Worm (Caenorhabditis elegans): Measurements from ENCODE around the gene Y22D7AL.9.

The Y22D7AL.9 gene

DNA sequence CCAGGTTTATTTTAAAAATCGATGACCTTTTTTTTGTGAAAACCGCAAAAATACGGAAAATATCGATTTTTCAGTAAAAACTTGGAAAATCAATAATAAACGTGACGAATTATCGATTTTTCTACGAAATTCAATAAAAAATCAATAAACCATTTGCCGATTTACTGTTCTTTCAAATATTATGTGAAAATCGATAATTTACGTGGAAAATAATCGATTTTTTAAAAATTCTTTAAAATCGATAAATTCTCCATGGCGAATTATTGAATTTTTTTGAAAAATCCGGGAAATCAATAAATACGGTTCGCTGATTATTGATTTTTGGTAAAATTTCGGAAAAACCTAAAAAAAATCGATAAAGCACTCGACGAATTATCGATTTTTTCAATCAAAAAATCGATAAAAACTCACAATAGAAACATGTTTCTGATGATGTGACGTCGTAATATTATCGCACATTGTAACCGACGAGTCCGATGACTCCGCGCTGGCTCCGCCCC lies 29.6 kb downstream of the Y22D7AL.9 start:
- TF ChIP-seq ceh-28 (tag; optimal IDR thresholded peaks at IDR 0.05): peak; percentile 96
- no peak for TF ChIP-seq lin-39 (tag; optimal IDR thresholded peaks at IDR 0.05)

DNA sequence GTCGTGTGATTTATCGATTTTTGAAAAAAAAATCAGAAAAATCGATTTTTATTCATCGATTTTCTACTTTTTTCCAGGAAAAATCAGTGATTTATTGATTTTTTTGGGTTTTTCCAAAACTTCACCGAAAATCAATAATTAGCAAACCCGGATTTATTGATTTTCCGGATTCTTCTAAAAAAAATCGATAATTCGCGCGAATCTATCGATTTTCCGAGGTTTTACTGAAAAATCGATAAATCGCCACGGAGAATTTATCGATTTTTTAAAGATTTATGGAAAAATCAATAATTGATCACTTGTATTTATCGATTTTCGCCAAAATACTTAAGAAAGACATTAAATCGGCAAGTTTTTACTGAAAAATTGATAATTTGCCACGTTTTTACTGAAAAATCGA lies 30.3 kb downstream of the Y22D7AL.9 start:
- TF ChIP-seq ceh-28 (tag; optimal IDR thresholded peaks at IDR 0.05) (peak; percentile 97), ztf-4 (tag; optimal IDR thresholded peaks at IDR 0.05) (no peak)

DNA sequence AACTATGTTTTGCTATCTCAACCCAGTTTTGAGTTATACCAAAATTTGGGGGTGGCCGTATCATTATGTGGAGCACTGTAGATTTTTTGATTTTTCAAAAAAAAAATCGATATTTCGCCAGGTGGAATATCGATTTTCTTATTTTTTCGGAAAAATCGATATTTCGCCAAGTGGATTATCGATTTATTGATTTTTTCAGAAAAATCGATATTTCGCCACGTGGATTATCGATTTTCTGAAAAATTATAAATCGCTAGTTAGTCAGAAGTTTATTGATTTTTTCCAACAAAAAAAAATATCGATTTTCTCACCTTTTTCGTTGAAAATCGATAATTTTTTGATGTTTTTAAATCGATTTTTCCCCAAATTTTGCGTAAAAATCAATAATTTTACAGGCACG lies 33.7 kb downstream of the Y22D7AL.9 start:
- peak; percentile 100 for TF ChIP-seq ceh-28 (tag; optimal IDR thresholded peaks at IDR 0.05)
- no peak for TF ChIP-seq ztf-4 (tag; optimal IDR thresholded peaks at IDR 0.05)
- TF ChIP-seq hmg-11 (tag; optimal IDR thresholded peaks at IDR 0.05): no peak

DNA sequence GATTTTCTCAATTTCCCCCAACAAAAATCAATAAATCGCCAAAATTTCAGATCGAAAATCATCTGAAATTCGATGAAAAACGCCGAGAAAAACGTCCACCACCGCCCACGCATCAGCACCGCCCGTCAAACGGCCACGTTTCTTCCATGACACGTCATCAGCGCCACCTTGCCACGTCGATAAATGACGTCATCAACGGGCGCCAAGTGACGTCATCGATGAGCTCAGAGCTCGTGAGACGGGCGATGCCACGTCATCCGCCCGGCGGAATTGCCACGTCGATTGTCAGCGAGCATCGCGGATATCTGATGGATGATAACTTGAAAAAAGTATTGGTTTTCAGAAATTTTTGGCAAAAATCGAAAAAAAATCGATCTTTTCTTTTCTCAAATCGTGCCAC lies 34.8 kb downstream of the Y22D7AL.9 start:
- no peak for TF ChIP-seq R02D3.7 (tag; optimal IDR thresholded peaks at IDR 0.05)

DNA sequence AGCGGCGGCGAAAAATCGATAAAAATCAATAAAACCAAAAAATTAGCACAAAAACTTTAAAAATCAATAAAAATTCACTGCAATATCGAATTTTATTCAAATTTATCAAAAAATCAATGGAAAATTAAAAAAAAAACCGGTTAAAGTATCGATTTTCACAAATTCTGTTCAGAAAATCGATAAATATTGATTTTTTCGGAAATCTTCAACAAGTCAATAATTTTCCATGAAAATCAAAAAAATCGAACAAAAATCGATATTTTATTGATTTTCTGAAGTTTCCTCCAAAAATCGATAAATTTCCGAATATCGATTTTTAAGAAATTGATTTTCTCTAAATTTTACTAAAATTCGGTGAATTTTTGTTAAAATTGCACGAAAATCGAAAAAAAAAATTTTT lies 35.3 kb downstream of the Y22D7AL.9 start:
- TF ChIP-seq nhr-43 (tag; optimal IDR thresholded peaks at IDR 0.05; ENCODE audit: poor library complexity, severe bottlenecking): no peak
- TF ChIP-seq fkh-10 (GFP tag; optimal IDR thresholded peaks at IDR 0.05): no peak
- no peak for TF ChIP-seq ama-1 (optimal IDR thresholded peaks at IDR 0.05)
- TF ChIP-seq nfya-1 (tag; optimal IDR thresholded peaks at IDR 0.05; ENCODE audit: insufficient read depth): no peak
- no peak for TF ChIP-seq mdl-1 (tag; optimal IDR thresholded peaks at IDR 0.05)
- TF ChIP-seq lin-15B (tag; optimal IDR thresholded peaks at IDR 0.05): no peak
- TF ChIP-seq ceh-28 (tag; optimal IDR thresholded peaks at IDR 0.05): peak; percentile 97

DNA sequence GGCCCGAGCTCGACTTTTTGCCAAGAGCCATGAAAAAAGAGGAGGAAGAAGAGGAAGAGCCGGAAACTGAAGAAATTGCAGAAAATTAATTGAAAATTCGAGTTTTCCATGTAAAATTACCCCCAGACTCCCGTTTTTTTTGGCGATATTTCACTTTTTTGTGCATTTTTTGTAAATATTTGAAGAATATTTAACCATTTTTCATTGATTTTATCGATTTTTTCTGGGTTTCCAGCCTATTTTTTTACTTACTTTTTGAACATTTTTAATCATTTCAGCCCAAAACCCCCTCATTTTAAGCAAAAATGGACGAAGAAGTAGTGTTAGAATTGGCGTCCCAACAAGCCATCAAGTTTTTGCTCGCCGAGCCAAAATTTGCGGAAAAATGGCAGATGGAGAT lies 37.4 kb downstream of the Y22D7AL.9 start, which contains the start of gene Y22D7AL.7:
Y22D7AL.7 (plus strand) TSS at position 301 of the 400 bp plus-strand sequence.
- no peak for TF ChIP-seq fkh-2 (tag; optimal IDR thresholded peaks at IDR 0.05)
- no peak for TF ChIP-seq sea-2 (GFP tag; optimal IDR thresholded peaks at IDR 0.05)
- no peak for TF ChIP-seq lin-15B (tag; optimal IDR thresholded peaks at IDR 0.05)
- TF ChIP-seq lin-39 (tag; optimal IDR thresholded peaks at IDR 0.05): no peak
- TF ChIP-seq unc-62 (GFP tag; optimal IDR thresholded peaks at IDR 0.05): no peak
- no peak for TF ChIP-seq ceh-28 (tag; optimal IDR thresholded peaks at IDR 0.05)
- TF ChIP-seq elt-2 (tag; optimal IDR thresholded peaks at IDR 0.05): no peak

DNA sequence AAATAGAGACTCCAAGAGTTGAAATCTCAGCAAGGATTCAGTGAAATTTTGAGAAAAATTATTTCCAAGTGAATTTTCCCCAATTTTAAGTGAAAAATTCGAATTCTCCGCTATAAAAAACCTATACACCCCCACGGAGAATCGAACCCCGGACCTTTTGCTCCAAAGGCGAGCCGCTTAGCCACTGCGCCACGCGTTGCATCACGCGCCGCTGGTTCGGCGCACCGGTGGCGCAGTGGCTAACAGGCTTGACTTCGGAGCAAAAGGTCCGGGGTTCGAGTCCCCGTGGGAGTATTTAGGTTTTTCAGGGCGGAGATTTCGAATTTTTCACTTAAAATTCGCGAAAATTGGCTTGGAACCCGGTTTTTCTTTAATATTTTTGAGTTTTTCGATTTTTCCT lies 38.2 kb downstream of the Y22D7AL.9 start:
- TF ChIP-seq hmg-11 (tag; optimal IDR thresholded peaks at IDR 0.05) (no peak), unc-62 (GFP tag; optimal IDR thresholded peaks at IDR 0.05) (no peak), nhr-12 (tag; optimal IDR thresholded peaks at IDR 0.05) (no peak), aly-2 (tag; optimal IDR thresholded peaks at IDR 0.05) (no peak), ZK546.5 (tag; optimal IDR thresholded peaks at IDR 0.05) (no peak), fkh-10 (GFP tag; optimal IDR thresholded peaks at IDR 0.05) (no peak), unc-39 (tag; optimal IDR thresholded peaks at IDR 0.05) (no peak), jun-1 (tag; optimal IDR thresholded peaks at IDR 0.05) (no peak), nhr-23 (tag; optimal IDR thresholded peaks at IDR 0.05) (no peak), nhr-11 (tag; optimal IDR thresholded peaks at IDR 0.05) (no peak), ztf-11 (tag; optimal IDR thresholded peaks at IDR 0.05) (no peak), nhr-28 (tag; optimal IDR thresholded peaks at IDR 0.05) (no peak)

DNA sequence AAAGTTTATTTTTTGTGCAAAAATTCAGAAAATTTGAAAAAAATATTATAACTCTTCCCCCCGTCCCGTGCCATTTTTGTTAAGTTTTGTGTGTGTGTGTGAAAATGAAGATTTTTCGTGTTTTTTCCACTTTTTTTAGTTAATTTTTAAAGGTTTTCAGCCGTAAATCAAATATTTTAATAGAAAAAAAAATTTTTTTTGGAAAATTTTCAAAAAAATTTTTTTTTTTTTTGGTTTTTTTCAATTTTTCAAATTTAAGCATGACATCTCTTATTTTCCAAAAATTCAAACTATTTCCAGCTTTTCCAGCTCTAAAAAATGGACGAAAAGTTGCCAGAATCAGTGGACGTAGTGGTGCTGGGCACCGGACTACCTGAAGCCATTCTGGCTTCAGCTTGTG lies 43.8 kb downstream of the Y22D7AL.9 start, which contains the start of gene rep-1:
rep-1 (plus strand) TSS at position 301 of the 400 bp plus-strand sequence.
- no peak for TF ChIP-seq aly-2 (tag; optimal IDR thresholded peaks at IDR 0.05)
- TF ChIP-seq ceh-28 (tag; optimal IDR thresholded peaks at IDR 0.05): no peak
- TF ChIP-seq pqm-1 (tag; optimal IDR thresholded peaks at IDR 0.05): no peak
- no peak for TF ChIP-seq ztf-11 (tag; optimal IDR thresholded peaks at IDR 0.05)
- no peak for TF ChIP-seq zag-1 (tag; optimal IDR thresholded peaks at IDR 0.05)
- TF ChIP-seq nhr-76 (tag; optimal IDR thresholded peaks at IDR 0.05): no peak
- TF ChIP-seq egl-27 (tag; optimal IDR thresholded peaks at IDR 0.05): no peak
- no peak for TF ChIP-seq daf-12 (tag; optimal IDR thresholded peaks at IDR 0.05)
- no peak for TF ChIP-seq jun-1 (tag; optimal IDR thresholded peaks at IDR 0.05)
